Worm (Caenorhabditis elegans) whole organism, L4 larva: ENCODE results near the gene F31E3.6.
A peak's percentile ranks its signal among the peaks of the same experiment; 100 is the strongest.

Experiments used
- D1046.2 ChIP-seq: fragments of 200-800 bp; sonication (Bioruptor generic); IDR thresholded peaks from 2 replicates; pipeline ENCODE4 v1.3.6; 2022; ENCODE audit warnings: missing genetic modification characterization, missing compliant biosample characterization
- F10B5.3 ChIP-seq: sonication (generic microtip); optimal IDR thresholded peaks from 2 replicates; lab custom pipeline; 2016; ENCODE audit warnings: mild to moderate bottlenecking, missing genetic modification characterization, missing compliant biosample characterization
- F26F4.8 ChIP-seq: fragments of 200-800 bp; sonication (Bioruptor generic); conservative IDR thresholded peaks from 2 replicates; pipeline ENCODE4 v1.3.6; 2022; ENCODE audit warnings: missing genetic modification characterization, missing compliant biosample characterization
- Y105C5A.15 ChIP-seq: fragments of 200-800 bp; sonication (Bioruptor generic); IDR thresholded peaks from 2 replicates; pipeline ENCODE4 v1.3.6; 2022; ENCODE audit warnings: missing genetic modification characterization, missing compliant biosample characterization
- Y48G9A.11 ChIP-seq: fragments of 200-800 bp; sonication (Bioruptor generic); IDR thresholded peaks from 2 replicates; pipeline ENCODE4 v1.3.6; 2022; ENCODE audit warnings: missing genetic modification reagents, missing genetic modification characterization, missing compliant biosample characterization
- Y75B8A.6 ChIP-seq: fragments of 200-800 bp; sonication (Bioruptor generic); IDR thresholded peaks from 2 replicates; pipeline ENCODE4 v1.3.6; 2022; ENCODE audit warnings: missing genetic modification reagents, missing genetic modification characterization, missing compliant biosample characterization
- aha-1 ChIP-seq: fragments of 150-350 bp; peaks from one replicate; lab custom pipeline; 2014; ENCODE audit warnings: missing biosample characterization, missing genetic modification characterization
- ceh-20 ChIP-seq: fragments of 200-800 bp; sonication (Bioruptor generic); IDR thresholded peaks from 2 replicates; pipeline ENCODE4 v1.3.6; 2022; ENCODE audit warnings: missing genetic modification reagents, missing genetic modification characterization, missing compliant biosample characterization
- cey-2 ChIP-seq: sonication (generic microtip); optimal IDR thresholded peaks from 3 replicates; lab custom pipeline; 2017; ENCODE audit warnings: missing genetic modification characterization, mild to moderate bottlenecking, missing compliant biosample characterization, antibody characterized with exemption, borderline replicate concordance; ENCODE audit not compliant: insufficient read depth
- daf-16 ChIP-seq, 3 experiments: sonication (generic microtip); optimal IDR thresholded peaks; 2 replicates each; lab custom pipeline; 2016 to 2017; ENCODE audit warnings: missing genetic modification characterization in 3 of 3, missing genetic modification reagents in 3 of 3, mild to moderate bottlenecking in 2 of 3, missing compliant biosample characterization in 2 of 3, missing biosample characterization in 1 of 3, moderate library complexity in 1 of 3
- duxl-1 ChIP-seq: sonication (generic microtip); optimal IDR thresholded peaks from 2 replicates; lab custom pipeline; 2016; ENCODE audit warnings: mild to moderate bottlenecking, missing genetic modification characterization, moderate library complexity, missing compliant biosample characterization; ENCODE audit not compliant: poor library complexity
- dve-1 ChIP-seq: sonication (generic microtip); optimal IDR thresholded peaks from 2 replicates; lab custom pipeline; 2017; ENCODE audit warnings: antibody characterized with exemption, mild to moderate bottlenecking, missing genetic modification characterization, missing compliant biosample characterization; ENCODE audit not compliant: insufficient read depth
- egl-43 ChIP-seq: fragments of 200-800 bp; sonication (Bioruptor generic); IDR thresholded peaks from 2 replicates; pipeline ENCODE4 v1.3.6; 2022; ENCODE audit warnings: missing genetic modification reagents, missing genetic modification characterization, missing compliant biosample characterization
- gei-8 ChIP-seq: fragments of 200-800 bp; sonication (Bioruptor generic); optimal IDR thresholded peaks from 2 replicates; lab custom pipeline; 2018; ENCODE audit warnings: mild to moderate bottlenecking, missing genetic modification characterization, missing compliant biosample characterization
- hif-1 ChIP-seq, 2 experiments: sonication (generic microtip); optimal IDR thresholded peaks; 2 replicates each; lab custom pipeline; 2016 to 2017; ENCODE audit warnings: missing compliant biosample characterization in 2 of 2, missing genetic modification characterization in 2 of 2, missing genetic modification reagents in 2 of 2, missing genotype in 2 of 2, mild to moderate bottlenecking in 1 of 2
- hlh-11 ChIP-seq: fragments of 200-800 bp; sonication (Bioruptor generic); optimal IDR thresholded peaks from 2 replicates; lab custom pipeline; 2018; ENCODE audit warnings: mild to moderate bottlenecking, missing genetic modification characterization, missing compliant biosample characterization
- hlh-30 ChIP-seq: sonication (generic microtip); optimal IDR thresholded peaks from 2 replicates; lab custom pipeline; 2017; ENCODE audit warnings: antibody characterized with exemption, mild to moderate bottlenecking, missing genetic modification characterization, missing compliant biosample characterization; ENCODE audit not compliant: insufficient read depth
- lin-15B ChIP-seq: fragments of 150-350 bp; sonication (generic microtip); optimal IDR thresholded peaks from 3 replicates; lab custom pipeline; 2014; ENCODE audit warnings: missing biosample characterization, missing genetic modification characterization
- lin-38 ChIP-seq: fragments of 200-800 bp; sonication (Bioruptor generic); IDR thresholded peaks from 2 replicates; pipeline ENCODE4 v1.3.6; 2022; ENCODE audit warnings: missing genetic modification reagents, missing genetic modification characterization, missing compliant biosample characterization
- lir-3 ChIP-seq: sonication (generic microtip); optimal IDR thresholded peaks from 2 replicates; lab custom pipeline; 2016; ENCODE audit warnings: mild to moderate bottlenecking, missing genetic modification characterization, missing compliant biosample characterization
- lsy-2 ChIP-seq, 2 experiments: fragments of 150-350 bp in 1 of 2; sonication (generic microtip) in 1 of 2; optimal IDR thresholded peaks; 2 replicates each; lab custom pipeline; 2014 to 2017; ENCODE audit warnings: missing biosample characterization in 2 of 2, missing genetic modification characterization in 2 of 2
- mep-1 ChIP-seq: fragments of 150-350 bp; sonication (generic microtip); optimal IDR thresholded peaks from 3 replicates; lab custom pipeline; 2014; ENCODE audit warnings: missing biosample characterization, missing genetic modification characterization
- mxl-2 ChIP-seq: fragments of 200-800 bp; sonication (Bioruptor generic); conservative IDR thresholded peaks from 2 replicates; pipeline ENCODE4 v1.3.6; 2022; ENCODE audit warnings: missing genetic modification reagents, missing genetic modification characterization, missing compliant biosample characterization
- nhr-11 ChIP-seq: fragments of 150-350 bp; optimal IDR thresholded peaks from 2 replicates; lab custom pipeline; 2014; ENCODE audit warnings: missing biosample characterization, missing genetic modification characterization
- nhr-48 ChIP-seq: sonication (generic microtip); optimal IDR thresholded peaks from 2 replicates; lab custom pipeline; 2016; ENCODE audit warnings: mild to moderate bottlenecking, missing genetic modification characterization, missing compliant biosample characterization
- php-3 ChIP-seq: fragments of 200-800 bp; sonication (Bioruptor generic); IDR thresholded peaks from 2 replicates; pipeline ENCODE4 v1.3.6; 2022; ENCODE audit warnings: missing genetic modification reagents, missing genetic modification characterization, missing compliant biosample characterization
- sdz-12 ChIP-seq: fragments of 200-800 bp; sonication (Bioruptor generic); optimal IDR thresholded peaks from 2 replicates; lab custom pipeline; 2018; ENCODE audit warnings: mild to moderate bottlenecking, missing genetic modification characterization, missing compliant biosample characterization
- set-16 ChIP-seq: fragments of 200-800 bp; sonication (Bioruptor generic); IDR thresholded peaks from 2 replicates; pipeline ENCODE4 v1.3.6; 2022; ENCODE audit warnings: missing genetic modification reagents, missing genetic modification characterization, missing compliant biosample characterization
- skn-1 ChIP-seq: fragments of 150-350 bp; optimal IDR thresholded peaks from 2 replicates; lab custom pipeline; 2014; ENCODE audit warnings: missing biosample characterization, missing genetic modification characterization
- unc-62 ChIP-seq, 3 experiments: fragments of 150-350 bp in 1 of 3; sonication (generic microtip); optimal IDR thresholded peaks in 2 of 3; peaks in 1 of 3; 1 replicate in 1 of 3; 2 replicates in 2 of 3; lab custom pipeline; 2014 to 2017; ENCODE audit warnings: missing biosample characterization in 3 of 3, missing genetic modification characterization in 3 of 3, missing genetic modification reagents in 3 of 3, missing genotype in 1 of 3
- zfp-3 ChIP-seq: fragments of 200-800 bp; sonication (Bioruptor generic); conservative IDR thresholded peaks from 2 replicates; pipeline ENCODE4 v1.3.6; 2022; ENCODE audit warnings: missing genetic modification reagents, missing genetic modification characterization, missing compliant biosample characterization
- zip-11 ChIP-seq: fragments of 200-800 bp; sonication (Bioruptor generic); IDR thresholded peaks from 2 replicates; pipeline ENCODE4 v1.3.6; 2022; ENCODE audit warnings: missing genetic modification characterization, missing compliant biosample characterization
- ztf-11 ChIP-seq: fragments of 150-350 bp; optimal IDR thresholded peaks from 2 replicates; lab custom pipeline; 2014; ENCODE audit warnings: missing biosample characterization, missing genetic modification characterization

Gene F31E3.6

ce11 chrIII:6978875-6979274 is 3.0 kb upstream of the F31E3.6 start (continued):
- TF ChIP-seq php-3 (no peak), lsy-2 (tag; optimal IDR thresholded peaks at IDR 0.05; lab: Kevin White, UChicago) (peak; percentile 61 to 87), duxl-1 (tag; lab: Kevin White, UChicago) (no peak), D1046.2 (GFP tag; lab: Robert Waterston, UW) (no peak), egl-43 (GFP tag; lab: Robert Waterston, UW) (no peak), gei-8 (GFP tag; lab: Kevin White, UChicago) (no peak), F10B5.3 (no peak), ztf-11 (tag; lab: Kevin White, UChicago) (no peak), Y105C5A.15 (no peak), F26F4.8 (GFP tag; lab: Robert Waterston, UW) (no peak), hlh-30 (tag; lab: Kevin White, UChicago) (peak; percentile 68), set-16 (GFP tag; lab: Robert Waterston, UW) (no peak), lin-15B (no peak), zip-11 (GFP tag; lab: Robert Waterston, UW) (no peak), skn-1 (tag; lab: Kevin White, UChicago) (no peak), sdz-12 (no peak), zfp-3 (GFP tag; lab: Robert Waterston, UW) (no peak), lir-3 (no peak)

DNA sequence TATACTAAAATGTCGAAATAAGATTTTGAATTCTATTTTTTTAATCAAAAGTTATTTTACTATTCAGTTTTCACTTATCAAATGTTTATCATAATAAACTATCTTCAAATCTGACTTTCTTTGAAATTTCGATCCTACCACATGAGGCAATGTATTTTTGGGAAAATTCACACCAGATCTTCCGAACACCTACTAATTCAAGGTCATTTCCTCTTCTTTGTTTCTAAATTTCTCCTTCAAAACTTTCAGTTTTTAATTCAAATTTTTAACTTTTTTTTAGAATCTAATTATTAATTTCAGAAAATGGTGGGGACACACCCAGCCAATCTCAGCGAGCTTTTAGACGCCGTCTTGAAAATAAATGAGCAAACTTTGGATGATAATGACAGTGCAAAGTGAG is 2.3 kb upstream of the F31E3.6 start, which contains the start of gene ceh-20:
Gene ceh-20, plus strand, starts transcription at position 301 of the 400 bp plus-strand sequence.
- TF ChIP-seq unc-62 (GFP tag; optimal IDR thresholded peaks at IDR 0.05 in 1 of 2; lab: Kevin White, UChicago) (peak in 1 of 2 experiments; percentile 65), unc-62 (tag; optimal IDR thresholded peaks at IDR 0.05; lab: Kevin White, UChicago) (no peak), nhr-48 (tag; lab: Kevin White, UChicago) (no peak)

DNA sequence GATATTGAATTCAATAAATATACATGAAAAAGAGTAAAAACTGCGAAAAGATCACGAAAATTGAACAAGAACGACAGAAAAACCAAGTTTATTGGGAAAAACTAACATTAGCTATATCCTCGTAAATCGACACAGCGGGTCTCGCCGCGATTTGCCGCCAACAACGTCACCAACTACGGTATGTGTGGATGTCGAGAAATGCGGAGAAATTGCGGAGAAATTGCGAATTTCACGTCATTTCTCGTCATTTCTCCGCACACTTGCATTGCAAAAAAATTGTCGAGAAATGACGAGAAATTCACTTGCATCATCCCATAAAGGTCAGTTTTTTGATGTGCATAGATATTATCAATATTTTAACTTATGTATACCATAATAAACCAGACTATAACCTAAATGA is 3.2 kb downstream of the F31E3.6 start:
- TF ChIP-seq lin-38 = peak; percentile 38
- 0 out of 2 replicates have a peak, but pooled peaks have one; percentile 24 for TF ChIP-seq Y48G9A.11 (GFP tag; lab: Robert Waterston, UW)
- TF ChIP-seq, all 104 proteins: peak for 2; not testable (repeated sequence) for 102

ce11 chrIII:6988060-6988459 is 6.2 kb downstream of the F31E3.6 start:
- TF ChIP-seq Y75B8A.6 (GFP tag; lab: Robert Waterston, UW) (no peak), hlh-11 (tag; lab: Kevin White, UChicago) (peak; percentile 52), mep-1 (peak; percentile 27), ceh-20 (GFP tag; lab: Robert Waterston, UW) (peak; percentile 72; the same call in 1 of the 2 replicates), cey-2 (tag; lab: Kevin White, UChicago) (no peak), dve-1 (peak; percentile 3), unc-62 (GFP tag; optimal IDR thresholded peaks at IDR 0.05 in 1 of 2; lab: Kevin White, UChicago) (peak in 1 of 2 experiments; percentile 95), unc-62 (tag; optimal IDR thresholded peaks at IDR 0.05; lab: Kevin White, UChicago) (no peak), nhr-11 (tag; lab: Kevin White, UChicago) (peak; percentile 80), mxl-2 (no peak), lsy-2 (tag; optimal IDR thresholded peaks at IDR 0.05; lab: Kevin White, UChicago) (peak in 1 of 2 experiments; percentile 59), daf-16 (GFP tag; optimal IDR thresholded peaks at IDR 0.05; lab: Kevin White, UChicago) (peak in 1 of 2 experiments; percentile 91), daf-16 (tag; optimal IDR thresholded peaks at IDR 0.05; lab: Kevin White, UChicago) (no peak), hif-1 (tag; optimal IDR thresholded peaks at IDR 0.05; lab: Kevin White, UChicago) (peak in 1 of 2 experiments; percentile 8), aha-1 (tag; lab: Kevin White, UChicago) (peak; percentile 90)
